Worm (Caenorhabditis elegans) whole organism, L3 larva: Measurements from ENCODE around the gene str-225.

ENCODE experiments used
- aly-2 ChIP-seq: fragments of 150-350 bp; optimal IDR thresholded peaks from 2 replicates; lab custom pipeline; 2014; ENCODE audit warnings: missing biosample characterization, missing genetic modification characterization
- ama-1 ChIP-seq: fragments of 150-350 bp; optimal IDR thresholded peaks from 2 replicates; lab custom pipeline; 2018
- ceh-82 ChIP-seq: fragments of 150-350 bp; optimal IDR thresholded peaks from 2 replicates; lab custom pipeline; 2014; ENCODE audit warnings: missing biosample characterization, missing genetic modification characterization
- elt-1 ChIP-seq: fragments of 150-350 bp; optimal IDR thresholded peaks from 2 replicates; lab custom pipeline; 2014; ENCODE audit warnings: missing biosample characterization, missing genetic modification characterization
- mdl-1 ChIP-seq: fragments of 150-350 bp; optimal IDR thresholded peaks from 2 replicates; lab custom pipeline; 2014; ENCODE audit warnings: missing biosample characterization, missing genetic modification characterization
- nfya-1 ChIP-seq: sonication (generic microtip); optimal IDR thresholded peaks from 2 replicates; lab custom pipeline; 2017; ENCODE audit warnings: missing genetic modification characterization, mild to moderate bottlenecking, missing compliant biosample characterization, antibody characterized with exemption, moderate library complexity; ENCODE audit not compliant: insufficient read depth
- nhr-28 ChIP-seq: fragments of 150-350 bp; optimal IDR thresholded peaks from 2 replicates; lab custom pipeline; 2014; ENCODE audit warnings: missing biosample characterization, missing genetic modification characterization
- nhr-43 ChIP-seq: sonication (generic microtip); optimal IDR thresholded peaks from 2 replicates; lab custom pipeline; 2016; ENCODE audit warnings: mild to moderate bottlenecking, missing genetic modification characterization, missing compliant biosample characterization; ENCODE audit not compliant: poor library complexity, severe bottlenecking
- pha-4 ChIP-seq: fragments of 150-350 bp; optimal IDR thresholded peaks from 2 replicates; lab custom pipeline; 2014; ENCODE audit warnings: missing biosample characterization, missing genetic modification reagents, missing genetic modification characterization
- pqm-1 ChIP-seq: fragments of 150-350 bp; optimal IDR thresholded peaks from 2 replicates; lab custom pipeline; 2017; ENCODE audit warnings: missing biosample characterization, missing genetic modification characterization, inconsistent platforms
- skn-1 ChIP-seq: fragments of 150-350 bp; optimal IDR thresholded peaks from 2 replicates; lab custom pipeline; 2014; ENCODE audit warnings: missing biosample characterization, missing genetic modification characterization
- unc-39 ChIP-seq: sonication (generic microtip); optimal IDR thresholded peaks from 4 replicates; lab custom pipeline; 2017; ENCODE audit warnings: missing biosample characterization, missing genetic modification characterization
- unc-62 ChIP-seq: fragments of 150-350 bp; sonication (generic microtip); optimal IDR thresholded peaks from 4 replicates; lab custom pipeline; 2014; ENCODE audit warnings: missing biosample characterization, missing genetic modification reagents, missing genetic modification characterization
- ztf-11 ChIP-seq: fragments of 150-350 bp; optimal IDR thresholded peaks from 2 replicates; lab custom pipeline; 2014; ENCODE audit warnings: missing biosample characterization, missing genetic modification characterization

DNA sequence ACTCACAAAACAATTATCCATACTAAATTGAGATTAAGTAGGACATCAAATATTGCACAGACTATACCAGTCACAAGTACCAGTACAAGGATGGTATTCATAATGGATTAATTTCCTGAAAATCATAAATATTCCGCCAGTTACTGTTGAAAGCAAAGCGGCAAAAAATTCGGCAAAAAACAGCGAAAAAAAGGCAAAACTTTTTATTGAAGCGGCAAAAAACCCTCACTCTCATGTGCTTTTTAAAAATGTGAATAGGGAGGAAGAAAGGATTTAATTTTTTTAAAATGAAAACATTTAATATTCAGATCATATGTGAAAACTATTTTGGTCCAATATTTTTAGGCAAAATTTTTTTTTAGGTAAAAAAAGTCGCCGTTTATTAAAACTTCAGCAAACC lies 36.8 kb upstream of the str-225 start, which contains the start of gene srbc-29:
- TF ChIP-seq aly-2 (no peak), pqm-1 (tag; lab: Kevin White, UChicago) (no peak), mdl-1 (tag; lab: Kevin White, UChicago) (no peak), unc-39 (tag; lab: Kevin White, UChicago) (no peak), pha-4 (no peak), ceh-82 (tag; lab: Kevin White, UChicago) (no peak), nfya-1 (tag; lab: Kevin White, UChicago) (no peak), nhr-43 (no peak), ama-1 (no peak), unc-62 (GFP tag; lab: Kevin White, UChicago) (no peak), nhr-28 (tag; lab: Kevin White, UChicago) (no peak), ztf-11 (tag; lab: Kevin White, UChicago) (no peak), skn-1 (no peak), elt-1 (tag; lab: Kevin White, UChicago) (no peak)
